Worm (Caenorhabditis elegans): ENCODE measurements around the gene ragc-1.

ragc-1 gene

DNA sequence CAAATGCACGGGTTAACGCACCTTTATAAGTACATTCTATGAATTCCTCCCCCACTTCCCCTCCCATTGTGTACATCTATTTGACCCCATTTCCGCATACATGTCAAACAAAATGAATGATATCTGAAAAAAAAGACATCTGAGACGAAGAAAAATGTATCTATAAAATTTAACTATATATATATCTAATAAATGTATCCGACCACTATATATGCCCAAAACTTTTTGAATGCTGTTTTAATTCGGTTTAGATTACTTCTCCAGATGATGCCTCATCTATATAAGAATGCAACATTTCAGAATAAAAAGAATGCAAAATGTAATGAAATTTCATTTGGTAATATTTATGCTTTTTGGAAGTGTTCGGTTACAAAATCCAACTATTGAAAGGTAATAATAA, 26.2 kb downstream of the ragc-1 start, which contains the start of gene rib-1:
Gene rib-1, plus strand, starts transcription at position 301 of the 400 bp plus-strand sequence.
- TF ChIP-seq egl-27 (tag; optimal IDR thresholded peaks at IDR 0.05), result no peak
- TF ChIP-seq nfya-1 (tag; optimal IDR thresholded peaks at IDR 0.05; ENCODE audit: insufficient read depth), result no peak
- no peak for TF ChIP-seq skn-1 (tag; optimal IDR thresholded peaks at IDR 0.05)
- no peak for TF ChIP-seq nhr-23 (tag; optimal IDR thresholded peaks at IDR 0.05)
- no peak for TF ChIP-seq tbx-2 (tag; optimal IDR thresholded peaks at IDR 0.05)

DNA sequence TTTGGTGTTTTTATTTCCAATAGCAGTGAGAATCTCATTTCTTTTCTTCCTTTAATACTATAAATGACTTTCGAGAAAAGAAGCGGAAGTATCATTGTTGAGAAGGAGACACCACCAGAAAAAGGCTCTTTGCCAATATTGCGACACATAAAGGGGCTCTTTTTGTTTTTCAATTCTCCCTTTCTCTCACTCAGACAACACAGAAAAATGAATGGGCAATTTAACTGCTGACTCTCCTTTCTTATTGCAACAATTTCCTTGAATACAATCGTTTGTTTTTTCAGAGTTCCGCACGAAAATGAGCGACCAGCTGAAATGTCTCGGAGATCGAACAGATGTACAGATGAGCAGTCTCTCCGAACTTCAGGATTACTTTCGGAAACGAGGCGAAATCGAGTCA, 30.4 kb downstream of the ragc-1 start:
- no peak for TF ChIP-seq tbx-2 (tag; optimal IDR thresholded peaks at IDR 0.05)
- TF ChIP-seq hmg-11 (tag; optimal IDR thresholded peaks at IDR 0.05), result no peak
- TF ChIP-seq pha-4 (tag; optimal IDR thresholded peaks at IDR 0.05), result no peak
- no peak for TF ChIP-seq lin-39 (tag; optimal IDR thresholded peaks at IDR 0.05)
- no peak for TF ChIP-seq pqm-1 (tag; optimal IDR thresholded peaks at IDR 0.05)
- peak; percentile 69 for TF ChIP-seq egl-5 (tag; optimal IDR thresholded peaks at IDR 0.05)

DNA sequence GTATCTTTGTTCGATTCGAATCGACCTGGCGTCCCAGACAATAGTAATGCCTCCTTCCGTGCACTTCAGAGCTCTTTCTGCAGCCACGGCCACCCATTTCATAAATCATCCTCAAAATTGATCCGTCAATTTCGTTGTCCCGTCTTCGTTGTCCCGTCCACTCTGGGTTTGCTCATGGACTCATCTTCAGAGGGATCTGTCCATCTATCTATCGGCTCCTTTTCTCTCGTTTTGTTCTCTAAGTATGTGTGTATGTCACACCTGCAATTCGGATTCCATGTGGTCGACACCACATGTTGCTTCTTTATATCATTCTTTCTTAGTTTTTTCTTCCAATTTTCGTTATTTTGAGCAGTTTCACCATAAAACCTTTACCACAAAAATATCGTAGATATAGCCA, 32.2 kb downstream of the ragc-1 start:
- TF ChIP-seq lin-39 (tag; optimal IDR thresholded peaks at IDR 0.05) (peak; percentile 12), nfya-1 (tag; optimal IDR thresholded peaks at IDR 0.05; ENCODE audit: insufficient read depth) (peak; percentile 27), ztf-11 (tag; optimal IDR thresholded peaks at IDR 0.05) (no peak)

DNA sequence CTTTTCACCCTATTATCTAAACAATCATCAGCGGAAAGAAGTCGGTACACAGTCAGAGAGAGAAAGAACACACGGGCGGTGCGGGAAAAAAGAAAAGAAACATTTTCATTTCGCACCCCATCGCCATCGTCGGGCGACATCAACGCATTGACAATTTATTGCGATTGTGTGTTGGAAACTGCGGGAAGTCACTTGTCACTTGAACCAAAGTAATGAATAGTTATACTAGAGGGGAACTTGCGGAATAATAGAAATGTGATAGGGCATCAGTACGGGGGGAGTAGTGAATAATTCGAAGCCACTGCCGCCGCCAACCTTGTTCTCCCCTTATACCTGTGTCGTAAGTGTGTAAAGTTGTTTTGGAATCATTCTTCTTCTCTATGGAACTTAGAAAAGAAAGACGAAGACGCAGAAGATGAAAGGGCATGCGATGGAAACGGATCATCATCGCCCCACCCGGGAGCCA, 33.3 kb downstream of the ragc-1 start:
- TF ChIP-seq mml-1 (tag; optimal IDR thresholded peaks at IDR 0.05), result no peak
- TF ChIP-seq fkh-10 (GFP tag; optimal IDR thresholded peaks at IDR 0.05), result no peak
- peak; percentile 33 for TF ChIP-seq lin-39 (tag; optimal IDR thresholded peaks at IDR 0.05)
- TF ChIP-seq nhr-43 (tag; optimal IDR thresholded peaks at IDR 0.05; ENCODE audit: poor library complexity, severe bottlenecking), result no peak
- TF ChIP-seq lsy-12 (tag; optimal IDR thresholded peaks at IDR 0.05), result no peak
- TF ChIP-seq jun-1 (tag; optimal IDR thresholded peaks at IDR 0.05), result no peak
- TF ChIP-seq elt-3 (tag; optimal IDR thresholded peaks at IDR 0.05), result peak in 1 of 3 experiments; percentile 68
- TF ChIP-seq skn-1 (tag; optimal IDR thresholded peaks at IDR 0.05), result no peak
- no peak for TF ChIP-seq snpc-4 (tag; optimal IDR thresholded peaks at IDR 0.05)
- no peak for TF ChIP-seq pha-4 (tag; optimal IDR thresholded peaks at IDR 0.05)
- no peak for TF ChIP-seq ceh-9 (tag; optimal IDR thresholded peaks at IDR 0.05)
- TF ChIP-seq R02D3.7 (tag; optimal IDR thresholded peaks at IDR 0.05), result no peak
- peak; percentile 14 for TF ChIP-seq ama-1 (optimal IDR thresholded peaks at IDR 0.05)
- no peak for TF ChIP-seq elt-2 (tag; optimal IDR thresholded peaks at IDR 0.05)

DNA sequence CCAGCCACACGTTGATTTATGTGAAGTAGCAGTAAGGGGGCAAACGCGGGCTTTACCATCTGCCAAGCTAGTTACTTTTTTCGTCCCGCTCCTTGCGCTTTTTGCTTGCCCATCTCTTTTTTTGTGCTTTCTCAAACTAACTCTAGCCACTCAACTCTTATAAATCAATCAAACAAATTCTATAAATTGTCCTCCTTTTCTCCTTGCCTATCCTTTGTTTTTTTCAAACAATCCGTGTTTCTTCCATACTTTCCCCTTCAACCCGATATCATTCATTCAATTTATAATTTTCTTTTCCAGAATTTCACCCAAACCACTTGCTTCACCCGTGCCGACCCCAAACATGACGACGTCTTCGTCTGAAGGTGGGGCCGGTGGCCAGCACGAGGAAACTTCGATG, 34.5 kb downstream of the ragc-1 start, which contains the start of gene srgp-1:
Gene srgp-1, plus strand, starts transcription at position 301 of the 400 bp plus-strand sequence.
- TF ChIP-seq fkh-10 (GFP tag; optimal IDR thresholded peaks at IDR 0.05) (no peak), mml-1 (tag; optimal IDR thresholded peaks at IDR 0.05) (no peak), nhr-23 (tag; optimal IDR thresholded peaks at IDR 0.05) (no peak), elt-1 (tag; optimal IDR thresholded peaks at IDR 0.05) (no peak), jun-1 (tag; optimal IDR thresholded peaks at IDR 0.05) (no peak), ztf-4 (tag; optimal IDR thresholded peaks at IDR 0.05) (no peak), nfya-1 (tag; optimal IDR thresholded peaks at IDR 0.05; ENCODE audit: insufficient read depth) (no peak), nhr-77 (tag; optimal IDR thresholded peaks at IDR 0.05) (no peak), lin-39 (tag; optimal IDR thresholded peaks at IDR 0.05) (no peak), sea-2 (GFP tag; optimal IDR thresholded peaks at IDR 0.05) (no peak), ceh-28 (tag; optimal IDR thresholded peaks at IDR 0.05) (no peak), fos-1 (tag; optimal IDR thresholded peaks at IDR 0.05) (no peak), pha-4 (tag; optimal IDR thresholded peaks at IDR 0.05) (no peak), nhr-76 (tag; optimal IDR thresholded peaks at IDR 0.05) (no peak), elt-2 (tag; optimal IDR thresholded peaks at IDR 0.05) (no peak), snpc-4 (tag; optimal IDR thresholded peaks at IDR 0.05) (no peak)

DNA sequence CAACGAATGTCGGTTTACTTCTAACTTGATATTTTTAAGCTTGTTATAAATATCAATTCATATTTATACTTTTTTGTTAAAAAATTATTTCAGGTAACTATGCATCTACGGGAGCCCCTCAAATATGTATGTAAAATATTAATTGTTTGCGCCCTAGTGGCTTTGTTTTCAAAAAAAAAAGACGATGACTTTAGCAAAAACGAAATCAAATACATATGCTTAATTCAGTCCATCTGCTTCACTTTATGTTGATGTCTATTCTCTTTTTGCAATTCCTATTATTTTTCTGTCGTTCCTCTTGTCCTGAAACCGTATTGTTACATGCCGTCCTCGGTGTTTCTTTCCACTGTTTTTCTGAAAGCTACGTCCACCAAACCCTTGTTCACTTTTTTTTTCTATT, 34.9 kb downstream of the ragc-1 start:
- TF ChIP-seq nhr-237 (tag; optimal IDR thresholded peaks at IDR 0.05), result no peak
- no peak for TF ChIP-seq aly-2 (tag; optimal IDR thresholded peaks at IDR 0.05)
- no peak for TF ChIP-seq egl-5 (tag; optimal IDR thresholded peaks at IDR 0.05)
- TF ChIP-seq ZK546.5 (tag; optimal IDR thresholded peaks at IDR 0.05), result no peak
- no peak for TF ChIP-seq lin-15B (tag; optimal IDR thresholded peaks at IDR 0.05)
- TF ChIP-seq ceh-28 (tag; optimal IDR thresholded peaks at IDR 0.05), result no peak
- no peak for TF ChIP-seq skn-1 (tag; optimal IDR thresholded peaks at IDR 0.05)
- no peak for TF ChIP-seq nhr-77 (tag; optimal IDR thresholded peaks at IDR 0.05)
- TF ChIP-seq sea-2 (GFP tag; optimal IDR thresholded peaks at IDR 0.05), result no peak
- TF ChIP-seq nhr-28 (tag; optimal IDR thresholded peaks at IDR 0.05), result no peak

All from whole organism, L3 larva.